Fruit fly (Drosophila melanogaster) whole organism, embryonic: Measurements from ENCODE around the gene CG7924.

Source experiments
- Blimp-1 ChIP-seq: fragments of 200-800 bp; sonication (Bioruptor generic); optimal IDR thresholded peaks from 3 replicates; lab custom pipeline; 2018; ENCODE audit warnings: missing biosample characterization, missing genetic modification characterization, mild to moderate bottlenecking, moderate library complexity, missing genetic modification reagents
- CG17568 ChIP-seq: fragments of 200-800 bp; sonication (Bioruptor generic); optimal IDR thresholded peaks from 2 replicates; lab custom pipeline; 2018; ENCODE audit warnings: missing biosample characterization, mild to moderate bottlenecking, missing genetic modification characterization, moderate library complexity
- CG2199 ChIP-seq: fragments of 200-800 bp; sonication (Bioruptor generic); IDR thresholded peaks from 3 replicates; pipeline ENCODE4 v1.3.6; 2022; ENCODE audit warnings: missing biosample characterization, missing genetic modification characterization
- CG3726 ChIP-seq: fragments of 200-800 bp; sonication (Bioruptor generic); IDR thresholded peaks from 3 replicates; pipeline ENCODE4, ENCODE4 v1.3.6; 2022; ENCODE audit warnings: missing biosample characterization, missing genetic modification characterization
- CG4820 ChIP-seq: fragments of 200-800 bp; sonication (Bioruptor generic); optimal IDR thresholded peaks from 3 replicates; lab custom pipeline; 2016; ENCODE audit warnings: missing biosample characterization, missing genetic modification characterization
- dimm ChIP-seq: fragments of 200-800 bp; sonication (Bioruptor generic); IDR thresholded peaks from 2 replicates; pipeline ENCODE4 v1.3.6; 2022; ENCODE audit warnings: missing biosample characterization, missing genetic modification characterization
- pum ChIP-seq: fragments of 200-800 bp; sonication (Bioruptor generic); optimal IDR thresholded peaks from 2 replicates; lab custom pipeline; 2016; ENCODE audit warnings: missing biosample characterization, missing genetic modification characterization
- sr ChIP-seq: fragments of 200-800 bp; sonication (Bioruptor generic); IDR thresholded peaks from 3 replicates; pipeline ENCODE4 v1.3.6; 2022; ENCODE audit warnings: missing biosample characterization, missing genetic modification characterization

dm6 chr3L:14203023-14203422 lies 30.2 kb upstream of the CG7924 start, which contains the start of gene saturn:
- TF ChIP-seq CG17568: no peak
- TF ChIP-seq sr (GFP tag; lab: Robert Waterston, UW): no peak
- TF ChIP-seq pum (GFP tag; lab: Kevin White, UChicago): no peak
- no peak for TF ChIP-seq CG4820 (GFP tag; lab: Kevin White, UChicago)
- TF ChIP-seq CG2199 (GFP tag; lab: Robert Waterston, UW): no peak
- TF ChIP-seq dimm: no peak
- TF ChIP-seq CG3726 (GFP tag; lab: Robert Waterston, UW): no peak
- TF ChIP-seq Blimp-1 (GFP tag; lab: Kevin White, UChicago): no peak
